Worm (Caenorhabditis elegans): Measurements from ENCODE around the gene acs-4.

Gene acs-4

DNA sequence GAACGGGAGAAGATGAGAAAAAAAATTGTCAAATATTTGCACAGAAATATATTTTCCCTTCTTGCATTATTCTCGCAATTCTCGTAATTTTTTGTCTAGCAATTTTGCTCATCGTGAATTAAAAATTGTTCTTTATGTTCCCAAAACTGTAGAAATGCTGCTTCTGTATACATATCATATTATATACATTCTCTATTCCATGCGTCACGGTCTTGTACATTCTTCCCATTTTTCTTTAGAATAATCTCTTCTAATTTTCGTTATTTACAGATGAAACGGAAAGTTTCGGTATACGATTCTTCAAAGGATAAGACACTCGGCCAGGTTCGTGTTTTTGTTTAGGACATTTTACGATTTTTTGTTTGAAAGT lies at the start of gene acs-4:
TSS of gene acs-4 (plus strand) at position 271 of the 370 bp plus-strand sequence.
- TF ChIP-seq mml-1 (tag; optimal IDR thresholded peaks at IDR 0.05) (no peak), egl-5 (tag; optimal IDR thresholded peaks at IDR 0.05) (no peak), nhr-25 (tag; optimal IDR thresholded peaks at IDR 0.05) (no peak), nhr-28 (tag; optimal IDR thresholded peaks at IDR 0.05) (no peak), lsy-12 (tag; optimal IDR thresholded peaks at IDR 0.05) (no peak), ztf-11 (tag; optimal IDR thresholded peaks at IDR 0.05) (no peak), tbx-2 (tag; optimal IDR thresholded peaks at IDR 0.05) (no peak), pqm-1 (tag; optimal IDR thresholded peaks at IDR 0.05) (no peak)

DNA sequence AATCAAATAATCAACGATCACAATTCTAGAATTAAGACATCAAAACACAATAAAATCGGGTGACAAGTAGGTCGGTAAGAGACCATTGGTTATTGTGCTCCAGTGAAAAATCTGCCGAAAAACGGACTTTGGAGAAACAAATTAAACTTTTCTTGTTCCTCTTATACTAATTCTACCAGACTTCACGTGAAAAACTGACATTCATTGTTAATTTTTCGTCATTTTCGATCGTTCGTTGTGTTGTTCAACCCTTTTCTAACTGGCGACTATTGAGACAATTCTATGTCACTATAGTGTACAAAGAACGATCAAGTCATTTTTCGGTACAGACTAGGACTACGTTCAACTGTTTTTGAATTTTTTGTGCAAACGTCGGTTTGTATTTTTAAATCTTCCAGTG lies 47.2 kb upstream of the acs-4 start:
- peak; percentile 22 for TF ChIP-seq jun-1 (tag; optimal IDR thresholded peaks at IDR 0.05)
- TF ChIP-seq lin-15B (tag; optimal IDR thresholded peaks at IDR 0.05), result no peak
- TF ChIP-seq ZK546.5 (tag; optimal IDR thresholded peaks at IDR 0.05), result no peak
- no peak for TF ChIP-seq elt-1 (tag; optimal IDR thresholded peaks at IDR 0.05)
- TF ChIP-seq ztf-11 (tag; optimal IDR thresholded peaks at IDR 0.05), result no peak
- peak; percentile 26 for TF ChIP-seq elt-2 (tag; optimal IDR thresholded peaks at IDR 0.05)
- TF ChIP-seq R02D3.7 (tag; optimal IDR thresholded peaks at IDR 0.05), result no peak
- no peak for TF ChIP-seq egl-5 (tag; optimal IDR thresholded peaks at IDR 0.05)
- peak; percentile 28 for TF ChIP-seq nhr-43 (tag; optimal IDR thresholded peaks at IDR 0.05; ENCODE audit: poor library complexity, severe bottlenecking)
- peak; percentile 46 for TF ChIP-seq egl-27 (tag; optimal IDR thresholded peaks at IDR 0.05)
- peak; percentile 42 for TF ChIP-seq nhr-25 (tag; optimal IDR thresholded peaks at IDR 0.05)
- TF ChIP-seq ceh-82 (tag; optimal IDR thresholded peaks at IDR 0.05), result no peak
- peak; percentile 68 for TF ChIP-seq nhr-23 (tag; optimal IDR thresholded peaks at IDR 0.05)
- peak; percentile 31 for TF ChIP-seq pha-4 (tag; optimal IDR thresholded peaks at IDR 0.05)
- no peak for TF ChIP-seq nfya-1 (tag; optimal IDR thresholded peaks at IDR 0.05; ENCODE audit: insufficient read depth)
- TF ChIP-seq pqm-1 (tag; optimal IDR thresholded peaks at IDR 0.05), result peak; percentile 63

DNA sequence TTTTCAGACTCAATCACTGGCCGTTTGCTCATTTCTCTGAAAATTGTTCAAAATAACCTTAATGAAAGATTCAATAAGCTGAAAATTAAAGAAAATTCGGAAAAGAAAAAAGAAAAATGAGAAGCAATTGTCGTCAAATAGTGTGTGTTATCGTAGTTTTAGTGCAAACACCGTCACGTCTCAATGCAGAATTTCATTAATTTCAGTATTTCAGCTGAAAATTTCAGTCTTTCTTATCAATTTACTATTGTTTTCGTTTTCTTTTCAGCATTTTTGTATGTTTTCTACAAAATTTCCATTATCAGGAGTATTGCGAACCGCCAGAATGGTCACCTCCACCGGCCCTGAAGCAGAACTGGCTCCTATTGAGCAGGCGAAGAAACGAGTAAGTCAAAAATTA lies 44.8 kb upstream of the acs-4 start, which contains the start of the genes B0280.9 and rpia-1:
TSS of gene B0280.9 (minus strand) at position 36 of the 400 bp plus-strand sequence.
TSS of gene rpia-1 (plus strand) at position 269 of the 400 bp plus-strand sequence.
- TF ChIP-seq ztf-11 (tag; optimal IDR thresholded peaks at IDR 0.05) (no peak), nhr-23 (tag; optimal IDR thresholded peaks at IDR 0.05) (peak; percentile 35), snpc-4 (tag; optimal IDR thresholded peaks at IDR 0.05) (no peak), elt-2 (tag; optimal IDR thresholded peaks at IDR 0.05) (peak; percentile 68), hmg-11 (tag; optimal IDR thresholded peaks at IDR 0.05) (peak; percentile 23), nfya-1 (tag; optimal IDR thresholded peaks at IDR 0.05; ENCODE audit: insufficient read depth) (peak; percentile 18), pqm-1 (tag; optimal IDR thresholded peaks at IDR 0.05) (peak; percentile 56), pha-4 (tag; optimal IDR thresholded peaks at IDR 0.05) (peak; percentile 59), daf-12 (tag; optimal IDR thresholded peaks at IDR 0.05) (no peak), skn-1 (tag; optimal IDR thresholded peaks at IDR 0.05) (peak; percentile 12), lin-15B (tag; optimal IDR thresholded peaks at IDR 0.05) (peak; percentile 21)

DNA sequence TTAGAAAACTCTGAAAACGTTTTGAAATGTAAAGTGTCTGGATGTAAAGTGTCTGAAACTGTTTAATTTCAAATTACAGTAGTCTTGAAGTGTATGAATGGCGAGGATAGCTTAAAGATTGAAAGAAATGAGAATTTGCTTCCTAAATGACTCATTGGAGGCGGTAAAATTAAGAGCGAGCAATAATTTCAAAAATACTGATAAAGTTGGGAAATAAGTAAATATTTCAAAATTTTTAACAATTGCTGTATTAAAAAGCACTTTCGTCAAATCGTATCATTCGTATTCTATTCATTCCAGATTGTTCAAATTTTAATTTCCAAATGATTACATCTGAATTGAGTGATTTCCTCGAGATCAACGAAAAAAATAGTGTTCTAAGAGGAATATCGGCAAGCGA lies 43.3 kb upstream of the acs-4 start, which contains the start of gene B0280.2:
TSS of gene B0280.2 (plus strand) at position 301 of the 400 bp plus-strand sequence.
- no peak for TF ChIP-seq ztf-11 (tag; optimal IDR thresholded peaks at IDR 0.05)
- no peak for TF ChIP-seq jun-1 (tag; optimal IDR thresholded peaks at IDR 0.05)
- no peak for TF ChIP-seq eor-1 (tag; optimal IDR thresholded peaks at IDR 0.05)
- no peak for TF ChIP-seq skn-1 (tag; optimal IDR thresholded peaks at IDR 0.05)
- TF ChIP-seq lsy-12 (tag; optimal IDR thresholded peaks at IDR 0.05), result no peak
- no peak for TF ChIP-seq nhr-12 (tag; optimal IDR thresholded peaks at IDR 0.05)
- no peak for TF ChIP-seq tbx-2 (tag; optimal IDR thresholded peaks at IDR 0.05)
- TF ChIP-seq snpc-4 (tag; optimal IDR thresholded peaks at IDR 0.05), result no peak
- TF ChIP-seq unc-62 (GFP tag; optimal IDR thresholded peaks at IDR 0.05), result no peak
- TF ChIP-seq nhr-23 (tag; optimal IDR thresholded peaks at IDR 0.05), result no peak
- no peak for TF ChIP-seq ceh-28 (tag; optimal IDR thresholded peaks at IDR 0.05)

DNA sequence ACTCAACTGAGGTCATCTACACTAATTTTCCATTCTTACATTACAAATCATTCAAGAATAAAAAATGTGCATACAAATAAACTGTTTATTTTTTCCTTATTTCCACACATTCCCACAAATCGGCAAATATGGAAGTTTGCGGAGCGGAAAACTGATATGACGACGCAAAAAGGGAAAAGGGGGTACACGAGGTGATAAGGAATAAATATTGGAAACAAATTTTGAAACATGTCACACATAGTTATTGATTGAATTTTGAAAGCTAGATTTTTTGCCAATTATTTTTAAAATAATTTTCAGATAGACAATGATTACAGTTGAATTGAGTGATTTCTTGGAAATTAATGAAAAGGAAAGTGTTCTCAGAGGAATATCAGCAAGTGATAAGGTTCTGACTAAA lies 39.0 kb upstream of the acs-4 start, which contains the start of gene viro-2:
TSS of gene viro-2 (plus strand) at position 301 of the 400 bp plus-strand sequence.
- peak; percentile 25 for TF ChIP-seq elt-2 (tag; optimal IDR thresholded peaks at IDR 0.05)

DNA sequence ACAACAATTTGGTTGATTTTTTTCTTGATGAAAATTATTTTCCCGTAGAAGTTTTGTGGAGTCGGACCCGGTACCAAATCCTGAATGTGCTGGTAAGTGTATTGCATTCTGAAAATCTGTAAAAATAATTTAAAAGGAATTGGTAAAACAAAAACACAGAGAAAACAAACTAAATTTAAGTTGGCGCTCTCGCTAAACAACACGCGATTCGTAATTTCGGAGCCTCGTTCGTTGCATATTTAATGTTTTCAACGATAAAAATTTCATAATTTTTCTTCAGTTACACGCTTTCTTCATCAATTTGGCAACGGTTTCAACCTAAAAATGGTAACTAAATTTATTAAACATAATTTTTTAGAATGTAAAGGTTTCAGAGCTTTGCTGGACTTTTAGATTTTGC lies 34.1 kb upstream of the acs-4 start, which contains the start of the genes pot-1 and ggtb-1:
TSS of gene pot-1 (minus strand) at position 120 of the 400 bp plus-strand sequence.
TSS of gene ggtb-1 (plus strand) at position 208 of the 400 bp plus-strand sequence.
- TF ChIP-seq lin-15B (tag; optimal IDR thresholded peaks at IDR 0.05), result peak; percentile 5
- peak; percentile 6 for TF ChIP-seq nfya-1 (tag; optimal IDR thresholded peaks at IDR 0.05; ENCODE audit: insufficient read depth)
- TF ChIP-seq nhr-25 (tag; optimal IDR thresholded peaks at IDR 0.05), result no peak
- TF ChIP-seq pha-4 (tag; optimal IDR thresholded peaks at IDR 0.05), result peak; percentile 31

Data from whole organism, L3 larva.